Fruit fly (Drosophila melanogaster): ENCODE results near the gene Gmppb.

- TF ChIP-seq CG8478 (optimal IDR thresholded peaks at IDR 0.05): no peak
- TF ChIP-seq CTCF (optimal IDR thresholded peaks at IDR 0.05): no peak
Measured at dm6 chr3R:4813172-4813716, 2.0 kb downstream of the Gmppb start.

Data from S2 (cell line).